Worm (Caenorhabditis elegans) whole organism, young adult: ENCODE data around the gene klp-12.

Experiments used
- B0336.3 ChIP-seq: fragments of 200-800 bp; sonication (Bioruptor generic); IDR thresholded peaks from 2 replicates; pipeline ENCODE4 v1.3.6; 2022; ENCODE audit warnings: missing genetic modification characterization, missing compliant biosample characterization
- C17E4.6 ChIP-seq: fragments of 200-800 bp; sonication (Bioruptor generic); IDR thresholded peaks from 2 replicates; pipeline ENCODE4 v1.3.6; 2022; ENCODE audit warnings: missing genetic modification reagents, missing genetic modification characterization, missing compliant biosample characterization
- F23B12.7 ChIP-seq: sonication (generic microtip); optimal IDR thresholded peaks from 2 replicates; lab custom pipeline; 2017; ENCODE audit warnings: missing genetic modification characterization, mild to moderate bottlenecking, missing compliant biosample characterization, antibody characterized with exemption, moderate library complexity; ENCODE audit not compliant: insufficient read depth
- F33H1.4 ChIP-seq: fragments of 200-800 bp; sonication (Bioruptor generic); IDR thresholded peaks from 2 replicates; pipeline ENCODE4 v1.3.6; 2022; ENCODE audit warnings: missing genetic modification reagents, missing genetic modification characterization, missing compliant biosample characterization
- F37B4.10 ChIP-seq: fragments of 200-800 bp; sonication (Bioruptor generic); IDR thresholded peaks from 2 replicates; pipeline ENCODE4 v1.3.6; 2022; ENCODE audit warnings: missing genetic modification characterization, missing compliant biosample characterization
- F57C9.4 ChIP-seq: sonication (generic microtip); optimal IDR thresholded peaks from 2 replicates; lab custom pipeline; 2017; ENCODE audit warnings: mild to moderate bottlenecking, missing genetic modification characterization, missing compliant biosample characterization
- attf-6 ChIP-seq: fragments of 200-800 bp; sonication (Bioruptor generic); IDR thresholded peaks from 2 replicates; pipeline ENCODE4 v1.3.6; 2022; ENCODE audit warnings: missing genetic modification reagents, missing genetic modification characterization, missing compliant biosample characterization
- bed-1 ChIP-seq: fragments of 200-800 bp; sonication (Bioruptor generic); IDR thresholded peaks from 2 replicates; pipeline ENCODE4 v1.3.6; 2022; ENCODE audit warnings: missing genetic modification reagents, missing genetic modification characterization, missing compliant biosample characterization
- cebp-1 ChIP-seq, 2 experiments: fragments of 200-800 bp in 1 of 2; sonication (Bioruptor generic) in 1 of 2; sonication (generic microtip) in 1 of 2; IDR thresholded peaks in 1 of 2; optimal IDR thresholded peaks in 1 of 2; 2 replicates each; pipeline versions ENCODE4 v1.3.6 to Lab custom; 2017 to 2022; ENCODE audit warnings: missing compliant biosample characterization in 2 of 2, missing genetic modification characterization in 2 of 2, mild to moderate bottlenecking in 1 of 2, missing genetic modification reagents in 1 of 2, moderate library complexity in 1 of 2
- cebp-2 ChIP-seq: fragments of 200-800 bp; sonication (Bioruptor generic); IDR thresholded peaks from 2 replicates; pipeline ENCODE4 v1.3.6; 2022; ENCODE audit warnings: missing genetic modification characterization, missing compliant biosample characterization
- ceh-58 ChIP-seq: fragments of 200-800 bp; sonication (Bioruptor generic); IDR thresholded peaks from 2 replicates; pipeline ENCODE4 v1.3.6; 2022; ENCODE audit warnings: missing genetic modification characterization, missing compliant biosample characterization
- chd-7 ChIP-seq: sonication (generic microtip); optimal IDR thresholded peaks from 2 replicates; lab custom pipeline; 2016; ENCODE audit warnings: mild to moderate bottlenecking, missing genetic modification characterization, moderate library complexity, missing compliant biosample characterization
- die-1 ChIP-seq: sonication (generic microtip); optimal IDR thresholded peaks from 2 replicates; lab custom pipeline; 2016; ENCODE audit warnings: missing genotype, mild to moderate bottlenecking, missing genetic modification characterization, missing compliant biosample characterization
- dpl-1 ChIP-seq: fragments of 150-350 bp; optimal IDR thresholded peaks from 2 replicates; lab custom pipeline; 2014; ENCODE audit warnings: missing biosample characterization, missing genetic modification reagents, missing genetic modification characterization
- gei-17 ChIP-seq: fragments of 200-800 bp; sonication (Bioruptor generic); optimal IDR thresholded peaks from 2 replicates; lab custom pipeline; 2018; ENCODE audit warnings: mild to moderate bottlenecking, missing genetic modification characterization, missing compliant biosample characterization
- hmg-1.2 ChIP-seq: fragments of 200-800 bp; sonication (Bioruptor generic); IDR thresholded peaks from 2 replicates; pipeline ENCODE4 v1.3.6; 2022; ENCODE audit warnings: missing genetic modification reagents, missing genetic modification characterization, missing compliant biosample characterization
- hmg-20 ChIP-seq: fragments of 200-800 bp; sonication (Bioruptor generic); IDR thresholded peaks from 2 replicates; pipeline ENCODE4 v1.3.6; 2022; ENCODE audit warnings: missing genetic modification reagents, missing genetic modification characterization, missing compliant biosample characterization
- hrde-1 ChIP-seq: sonication (generic microtip); optimal IDR thresholded peaks from 2 replicates; lab custom pipeline; 2016; ENCODE audit warnings: missing genetic modification characterization, mild to moderate bottlenecking, missing compliant biosample characterization, moderate library complexity, missing genotype, missing genetic modification reagents, borderline replicate concordance
- hsf-1 ChIP-seq: fragments of 200-800 bp; sonication (Bioruptor generic); IDR thresholded peaks from 2 replicates; pipeline ENCODE4 v1.3.6; 2022; ENCODE audit warnings: missing genetic modification reagents, missing genetic modification characterization, missing compliant biosample characterization
- let-607 ChIP-seq, 2 experiments: fragments of 200-800 bp in 1 of 2; sonication (Bioruptor generic) in 1 of 2; sonication (generic microtip) in 1 of 2; optimal IDR thresholded peaks; 2 replicates each; lab custom pipeline; 2016 to 2018; ENCODE audit warnings: mild to moderate bottlenecking in 2 of 2, missing compliant biosample characterization in 2 of 2, missing genetic modification characterization in 2 of 2, moderate library complexity in 2 of 2, missing genotype in 1 of 2
- lin-40 ChIP-seq: sonication (generic microtip); optimal IDR thresholded peaks from 2 replicates; lab custom pipeline; 2016; ENCODE audit warnings: missing genetic modification characterization, mild to moderate bottlenecking, missing compliant biosample characterization, missing genotype, missing genetic modification reagents
- madf-3 ChIP-seq: fragments of 200-800 bp; sonication (Bioruptor generic); IDR thresholded peaks from 2 replicates; pipeline ENCODE4 v1.3.6; 2022; ENCODE audit warnings: missing genetic modification reagents, missing genetic modification characterization, missing compliant biosample characterization
- mel-28 ChIP-seq: sonication (generic microtip); optimal IDR thresholded peaks from 2 replicates; lab custom pipeline; 2016; ENCODE audit warnings: borderline replicate concordance, mild to moderate bottlenecking, missing genetic modification characterization, missing compliant biosample characterization
- mxl-1 ChIP-seq: sonication (generic microtip); optimal IDR thresholded peaks from 2 replicates; lab custom pipeline; 2016; ENCODE audit warnings: missing genetic modification characterization, missing compliant biosample characterization
- nhr-80 ChIP-seq: sonication (generic microtip); optimal IDR thresholded peaks from 2 replicates; lab custom pipeline; 2016; ENCODE audit warnings: missing genetic modification characterization, missing compliant biosample characterization
- sea-2 ChIP-seq: fragments of 200-800 bp; sonication (Bioruptor generic); IDR thresholded peaks from 2 replicates; pipeline ENCODE4 v1.3.6; 2022; ENCODE audit warnings: missing genetic modification characterization, missing compliant biosample characterization
- snpc-4 ChIP-seq, 5 experiments: fragments of 150-350 bp in 1 of 5; sonication (generic microtip) in 4 of 5; optimal IDR thresholded peaks; 2 replicates each; lab custom pipeline; 2014 to 2018; ENCODE audit warnings: missing genetic modification characterization in 5 of 5, missing biosample characterization in 3 of 5, antibody characterized with exemption in 2 of 5, mild to moderate bottlenecking in 2 of 5, missing compliant biosample characterization in 2 of 5, missing genotype in 2 of 5, moderate library complexity in 2 of 5, missing genetic modification reagents in 1 of 5
- somi-1 ChIP-seq: fragments of 200-800 bp; sonication (Bioruptor generic); optimal IDR thresholded peaks from 2 replicates; lab custom pipeline; 2018; ENCODE audit warnings: mild to moderate bottlenecking, missing genetic modification characterization, missing compliant biosample characterization
- sptf-2 ChIP-seq: fragments of 200-800 bp; sonication (Bioruptor generic); optimal IDR thresholded peaks from 2 replicates; lab custom pipeline; 2018; ENCODE audit warnings: mild to moderate bottlenecking, missing genetic modification characterization, missing compliant biosample characterization
- zim-3 ChIP-seq: sonication (generic microtip); optimal IDR thresholded peaks from 2 replicates; lab custom pipeline; 2017; ENCODE audit warnings: mild to moderate bottlenecking, missing genetic modification characterization, moderate library complexity, missing compliant biosample characterization
- ztf-18 ChIP-seq: sonication (generic microtip); optimal IDR thresholded peaks from 2 replicates; lab custom pipeline; 2016; ENCODE audit warnings: missing genotype, mild to moderate bottlenecking, missing genetic modification characterization, missing compliant biosample characterization
- ztf-25 ChIP-seq: fragments of 200-800 bp; sonication (Bioruptor generic); IDR thresholded peaks from 2 replicates; pipeline ENCODE4 v1.3.6; 2022; ENCODE audit warnings: missing genetic modification reagents, missing genetic modification characterization, missing compliant biosample characterization

The klp-12 gene

DNA sequence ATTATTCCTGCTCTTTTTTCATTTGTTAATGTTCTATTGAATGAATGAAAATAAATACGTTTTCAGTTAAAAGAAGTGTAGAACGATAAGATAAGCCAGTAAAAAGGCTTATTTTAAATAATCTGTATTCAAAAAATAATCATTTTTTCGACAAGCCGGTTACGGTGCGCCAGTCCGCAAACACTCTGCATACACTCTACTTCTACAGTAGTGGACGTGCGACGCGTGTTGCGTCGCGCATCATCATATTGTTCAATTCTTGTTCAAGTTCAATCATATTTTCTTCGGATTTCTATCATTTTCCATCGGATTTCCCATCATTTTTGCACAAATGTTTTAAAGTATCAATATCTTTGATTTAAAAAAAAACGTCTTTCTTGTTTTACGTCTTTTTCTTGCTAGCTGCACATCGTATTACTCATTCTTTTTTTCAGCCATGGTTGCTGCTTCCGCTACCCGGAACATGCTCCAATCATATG lies 39.7 kb downstream of the klp-12 start, which contains the start of gene B0035.18 (continued):
- no peak for TF ChIP-seq mxl-1 (tag; lab: Kevin White, UChicago)

DNA sequence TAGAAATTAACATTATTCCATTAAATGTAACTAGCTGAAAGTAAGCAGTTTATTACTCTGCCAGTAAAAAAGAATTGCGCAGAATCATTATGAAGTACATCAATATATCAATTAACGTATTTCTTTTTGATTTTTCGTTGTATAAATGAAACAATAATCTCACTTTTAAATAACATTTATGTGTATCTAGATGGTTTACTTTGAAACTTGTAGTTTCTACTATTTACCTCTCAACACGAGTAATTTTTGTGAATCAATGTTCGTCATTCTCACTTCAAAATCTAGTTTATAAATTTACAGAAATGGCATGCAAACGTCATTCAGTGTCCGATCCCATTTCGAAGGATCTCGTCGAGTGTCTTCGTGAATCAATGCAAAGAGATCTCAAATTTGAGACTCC lies 42.5 kb downstream of the klp-12 start, which contains the start of gene gspd-1:
TSS of gene gspd-1 (plus strand) at position 301 of the 400 bp plus-strand sequence.
- TF ChIP-seq die-1 (tag; lab: Kevin White, UChicago) = no peak
- TF ChIP-seq sea-2 = no peak
- TF ChIP-seq F57C9.4 = no peak
- no peak for TF ChIP-seq cebp-1 (GFP tag; IDR thresholded peaks at IDR 0.05; lab: Robert Waterston, UW)
- TF ChIP-seq cebp-1 (tag; optimal IDR thresholded peaks at IDR 0.05; lab: Kevin White, UChicago) = no peak
- no peak for TF ChIP-seq gei-17 (GFP tag; lab: Kevin White, UChicago)
- no peak for TF ChIP-seq mel-28
- TF ChIP-seq ztf-18 (tag; lab: Kevin White, UChicago) = no peak
- TF ChIP-seq cebp-2 (GFP tag; lab: Robert Waterston, UW) = no peak
- no peak for TF ChIP-seq chd-7 (tag; lab: Kevin White, UChicago)
- no peak for TF ChIP-seq ztf-25 (GFP tag; lab: Robert Waterston, UW)
- TF ChIP-seq madf-3 (GFP tag; lab: Robert Waterston, UW) = no peak
- TF ChIP-seq zim-3 (tag; lab: Kevin White, UChicago) = no peak
- no peak for TF ChIP-seq sptf-2 (GFP tag; lab: Kevin White, UChicago)
- no peak for TF ChIP-seq ceh-58
- no peak for TF ChIP-seq let-607 (tag; optimal IDR thresholded peaks at IDR 0.05; lab: Kevin White, UChicago)
- TF ChIP-seq somi-1 (GFP tag; lab: Kevin White, UChicago) = no peak
- TF ChIP-seq F23B12.7 = no peak
- no peak for TF ChIP-seq F37B4.10 (GFP tag; lab: Robert Waterston, UW)
- TF ChIP-seq dpl-1 (GFP tag; lab: Kevin White, UChicago) = no peak
- TF ChIP-seq hrde-1 (tag; lab: Kevin White, UChicago) = no peak
- TF ChIP-seq, all 124 proteins: peak for 0

DNA sequence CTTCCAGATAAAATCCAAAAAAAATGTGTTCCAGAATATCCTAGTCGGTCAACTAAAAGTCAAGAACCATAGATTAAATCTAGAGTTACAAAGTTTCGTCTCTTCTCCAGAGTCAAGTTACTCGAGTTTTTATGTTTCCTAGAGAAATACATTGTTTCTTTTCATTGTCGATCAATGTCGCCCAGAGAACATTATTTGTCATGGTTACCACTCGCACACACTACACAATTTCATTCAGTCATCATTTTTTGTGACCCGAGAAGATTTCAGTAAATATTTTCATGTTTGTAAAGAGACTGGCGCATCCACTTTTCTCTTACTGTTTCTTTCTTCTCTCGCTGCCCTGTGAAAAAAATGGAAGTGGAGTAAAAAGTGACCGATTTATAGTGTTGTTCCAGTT lies 43.0 kb downstream of the klp-12 start:
- TF ChIP-seq snpc-4 (GFP tag; optimal IDR thresholded peaks at IDR 0.05; lab: Kevin White, UChicago) (no peak), snpc-4 (tag; optimal IDR thresholded peaks at IDR 0.05; lab: Kevin White, UChicago) (no peak), attf-6 (GFP tag; lab: Robert Waterston, UW) (no peak), let-607 (tag; optimal IDR thresholded peaks at IDR 0.05; lab: Kevin White, UChicago) (no peak), F33H1.4 (GFP tag; lab: Robert Waterston, UW) (no peak), hmg-20 (GFP tag; lab: Robert Waterston, UW) (no peak), hmg-1.2 (GFP tag; lab: Robert Waterston, UW) (no peak), ztf-18 (tag; lab: Kevin White, UChicago) (no peak)
- TF ChIP-seq, all 124 proteins: peak for 0

DNA sequence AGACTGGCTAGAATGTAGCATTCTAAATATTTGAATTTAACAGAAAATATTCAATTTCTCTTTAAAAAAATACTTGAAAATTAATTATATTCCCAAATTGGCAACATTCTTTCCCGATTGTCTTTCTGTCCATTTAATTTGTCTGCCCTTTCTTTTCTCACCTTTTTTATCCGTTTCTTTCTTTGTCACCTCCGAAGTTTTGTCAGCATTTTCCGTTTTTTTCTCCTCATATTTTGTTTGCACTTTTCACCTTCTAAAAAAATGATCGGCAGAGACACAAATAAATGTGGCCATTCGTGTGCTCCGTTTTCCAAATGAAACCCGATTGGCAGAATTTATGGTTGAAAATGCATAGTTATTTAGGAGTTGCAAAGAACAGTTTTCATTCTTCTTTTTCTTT lies 43.6 kb downstream of the klp-12 start:
- no peak for TF ChIP-seq lin-40 (tag; lab: Kevin White, UChicago)
- no peak for TF ChIP-seq C17E4.6
- TF ChIP-seq B0336.3 = no peak
- TF ChIP-seq nhr-80 (tag; lab: Kevin White, UChicago) = peak; percentile 5

DNA sequence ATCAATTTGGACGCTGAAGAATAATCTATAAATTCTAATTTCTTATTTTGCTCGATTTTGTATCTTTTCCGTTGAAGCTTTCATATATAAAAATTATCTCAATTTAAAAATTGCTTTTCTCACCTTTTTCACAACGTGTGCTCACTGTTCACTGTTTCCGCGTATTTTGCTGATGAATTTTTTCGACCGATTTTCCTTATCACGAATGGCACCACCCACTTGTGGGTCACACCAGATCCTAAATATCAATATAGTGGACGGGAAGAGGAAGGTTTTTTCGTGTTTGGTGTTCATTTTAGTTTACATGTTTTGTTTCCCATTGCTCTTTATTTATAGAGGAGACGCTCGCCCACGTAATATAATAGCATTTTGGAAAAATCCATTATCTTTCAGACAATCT lies 44.0 kb downstream of the klp-12 start:
- TF ChIP-seq hsf-1 (GFP tag; lab: Robert Waterston, UW) (peak; percentile 51; the same call in 1 of the 2 replicates), bed-1 (GFP tag; lab: Robert Waterston, UW) (no peak)
